Fruit fly (Drosophila melanogaster) whole organism, embryonic: Measurements from ENCODE around the gene CG43897.

Experiments
- Asciz ChIP-seq: fragments of 200-800 bp; sonication (Bioruptor generic); optimal IDR thresholded peaks from 2 replicates; lab custom pipeline; 2017; ENCODE audit warnings: missing biosample characterization, mild to moderate bottlenecking, missing genetic modification characterization, missing genetic modification reagents
- CG10959 ChIP-seq: fragments of 200-800 bp; sonication (Bioruptor generic); IDR thresholded peaks from 2 replicates; pipeline ENCODE4 v1.3.6; 2022; ENCODE audit warnings: missing biosample characterization, missing genetic modification characterization
- CG12236 ChIP-seq: fragments of 200-800 bp; sonication (Bioruptor generic); optimal IDR thresholded peaks from 2 replicates; lab custom pipeline; 2016; ENCODE audit warnings: missing biosample characterization, missing genetic modification characterization
- CG13287 ChIP-seq: fragments of 200-800 bp; sonication (Bioruptor generic); IDR thresholded peaks from 2 replicates; pipeline ENCODE4 v1.3.6; 2022; ENCODE audit warnings: missing biosample characterization, missing genetic modification characterization; ENCODE audit not compliant: partially characterized antibody
- CG15601 ChIP-seq: fragments of 200-800 bp; sonication (Bioruptor generic); optimal IDR thresholded peaks from 3 replicates; lab custom pipeline; 2019; ENCODE audit warnings: missing biosample characterization, mild to moderate bottlenecking, missing genetic modification characterization, moderate library complexity
- CG16863 ChIP-seq: fragments of 200-800 bp; sonication (Bioruptor generic); optimal IDR thresholded peaks from 3 replicates; lab custom pipeline; 2016; ENCODE audit warnings: missing biosample characterization, missing genetic modification characterization
- CG17385 ChIP-seq: fragments of 200-800 bp; sonication (Bioruptor generic); optimal IDR thresholded peaks from 3 replicates; lab custom pipeline; 2018; ENCODE audit warnings: missing biosample characterization, mild to moderate bottlenecking, missing genetic modification characterization
- CG17829 ChIP-seq: fragments of 200-800 bp; optimal IDR thresholded peaks from 2 replicates; lab custom pipeline; 2019; ENCODE audit warnings: missing biosample characterization, mild to moderate bottlenecking, missing genetic modification characterization, moderate library complexity
- CG17912 ChIP-seq: fragments of 200-800 bp; sonication (Bioruptor generic); optimal IDR thresholded peaks from 2 replicates; lab custom pipeline; 2018; ENCODE audit warnings: missing biosample characterization, mild to moderate bottlenecking, missing genetic modification characterization
- CG2199 ChIP-seq: fragments of 200-800 bp; sonication (Bioruptor generic); IDR thresholded peaks from 3 replicates; pipeline ENCODE4 v1.3.6; 2022; ENCODE audit warnings: missing biosample characterization, missing genetic modification characterization
- CG2875 ChIP-seq: fragments of 200-800 bp; sonication (Bioruptor generic); optimal IDR thresholded peaks from 2 replicates; lab custom pipeline; 2017; ENCODE audit warnings: missing biosample characterization, mild to moderate bottlenecking, missing genetic modification characterization, missing genetic modification reagents
- CG31365 ChIP-seq: fragments of 200-800 bp; sonication (Bioruptor generic); optimal IDR thresholded peaks from 2 replicates; lab custom pipeline; 2018; ENCODE audit warnings: missing biosample characterization, mild to moderate bottlenecking, missing genetic modification characterization
- CG3838 ChIP-seq: fragments of 200-800 bp; sonication (Bioruptor generic); optimal IDR thresholded peaks from 3 replicates; lab custom pipeline; 2016; ENCODE audit warnings: missing biosample characterization, missing genetic modification characterization
- CG43689 ChIP-seq: fragments of 200-800 bp; sonication (Bioruptor generic); IDR thresholded peaks from 2 replicates; pipeline ENCODE4 v1.3.6; 2022; ENCODE audit warnings: missing biosample characterization, missing genetic modification characterization
- CG4617 ChIP-seq: fragments of 200-800 bp; sonication (Bioruptor generic); optimal IDR thresholded peaks from 3 replicates; lab custom pipeline; 2016; ENCODE audit warnings: missing biosample characterization, missing genetic modification characterization, borderline replicate concordance
- CG4820 ChIP-seq: fragments of 200-800 bp; sonication (Bioruptor generic); optimal IDR thresholded peaks from 3 replicates; lab custom pipeline; 2016; ENCODE audit warnings: missing biosample characterization, missing genetic modification characterization
- CG6272 ChIP-seq: fragments of 200-800 bp; sonication (Bioruptor generic); IDR thresholded peaks from 2 replicates; pipeline ENCODE4 v1.3.6; 2022; ENCODE audit warnings: missing biosample characterization, missing genetic modification characterization
- CG7556 ChIP-seq: fragments of 200-800 bp; sonication (Bioruptor generic); optimal IDR thresholded peaks from 2 replicates; lab custom pipeline; 2017; ENCODE audit warnings: missing biosample characterization, mild to moderate bottlenecking, missing genetic modification characterization
- CG7928 ChIP-seq: fragments of 200-800 bp; sonication (Bioruptor generic); optimal IDR thresholded peaks from 2 replicates; lab custom pipeline; 2017; ENCODE audit warnings: missing biosample characterization, mild to moderate bottlenecking, missing genetic modification characterization
- Dip2 ChIP-seq: fragments of 200-800 bp; sonication (Bioruptor generic); IDR thresholded peaks from 2 replicates; pipeline ENCODE4 v1.3.6; 2022; ENCODE audit warnings: missing biosample characterization, missing genetic modification characterization
- Dll ChIP-seq: fragments of 200-800 bp; sonication (Bioruptor generic); IDR thresholded peaks from 4 replicates; pipeline ENCODE4 v1.3.6; 2022; ENCODE audit warnings: missing biosample characterization, missing genetic modification characterization; ENCODE audit not compliant: partially characterized antibody
- Doc2 ChIP-seq: fragments of 200-800 bp; sonication (Bioruptor generic); IDR thresholded peaks from 2 replicates; pipeline ENCODE4 v1.3.6; 2022; ENCODE audit warnings: missing biosample characterization, missing genetic modification characterization
- Dref ChIP-seq: fragments of 200-800 bp; sonication (Bioruptor generic); IDR thresholded peaks from 2 replicates; pipeline ENCODE4 v1.3.6; 2022; ENCODE audit warnings: missing biosample characterization, missing genetic modification characterization
- Fer3 ChIP-seq: fragments of 200-800 bp; sonication (Bioruptor generic); optimal IDR thresholded peaks from 2 replicates; lab custom pipeline; 2018; ENCODE audit warnings: missing biosample characterization, mild to moderate bottlenecking, missing genetic modification characterization, moderate library complexity
- H15 ChIP-seq: fragments of 200-800 bp; sonication (Bioruptor generic); IDR thresholded peaks from 3 replicates; pipeline ENCODE4 v1.3.6; 2022; ENCODE audit warnings: missing biosample characterization, missing genetic modification characterization
- H2.0 ChIP-seq: fragments of 200-800 bp; sonication (Bioruptor generic); IDR thresholded peaks from 2 replicates; pipeline ENCODE4 v1.3.6; 2022; ENCODE audit warnings: missing biosample characterization, missing genetic modification characterization
- HLH54F ChIP-seq: fragments of 200-800 bp; sonication (Bioruptor generic); optimal IDR thresholded peaks from 3 replicates; lab custom pipeline; 2016; ENCODE audit warnings: missing biosample characterization, missing genetic modification characterization
- Lhr ChIP-seq: fragments of 200-800 bp; sonication (Bioruptor generic); optimal IDR thresholded peaks from 3 replicates; lab custom pipeline; 2017; ENCODE audit warnings: mild to moderate bottlenecking, missing biosample characterization, missing genetic modification reagents, missing genetic modification characterization
- NFAT ChIP-seq: fragments of 200-800 bp; sonication (Bioruptor generic); IDR thresholded peaks from 2 replicates; pipeline ENCODE4 v1.3.6; 2022; ENCODE audit warnings: missing biosample characterization, missing genetic modification characterization
- Oaz ChIP-seq: fragments of 200-800 bp; sonication (Bioruptor generic); IDR thresholded peaks from 2 replicates; pipeline ENCODE4 v1.3.6; 2022; ENCODE audit warnings: missing biosample characterization, missing genetic modification characterization
- Opbp ChIP-seq: fragments of 200-800 bp; sonication (Bioruptor generic); IDR thresholded peaks from 3 replicates; pipeline ENCODE4 v1.3.6; 2022; ENCODE audit warnings: missing biosample characterization, missing genetic modification characterization; ENCODE audit not compliant: partially characterized antibody
- Ssrp ChIP-seq: fragments of 200-800 bp; sonication (Bioruptor generic); optimal IDR thresholded peaks from 2 replicates; lab custom pipeline; 2018; ENCODE audit warnings: missing biosample characterization, mild to moderate bottlenecking, missing genetic modification characterization, moderate library complexity
- Xbp1 ChIP-seq: fragments of 200-800 bp; sonication (Bioruptor generic); optimal IDR thresholded peaks from 3 replicates; lab custom pipeline; 2016; ENCODE audit warnings: missing biosample characterization, mild to moderate bottlenecking, missing genetic modification characterization
- amos ChIP-seq: fragments of 200-800 bp; sonication (Bioruptor generic); IDR thresholded peaks from 2 replicates; pipeline ENCODE4 v1.3.6; 2022; ENCODE audit warnings: missing biosample characterization, missing genetic modification characterization; ENCODE audit not compliant: partially characterized antibody
- bsh ChIP-seq, 2 experiments: fragments of 200-800 bp; sonication (Bioruptor generic); optimal IDR thresholded peaks; 2 replicates each; lab custom pipeline; 2017 to 2018; ENCODE audit warnings: mild to moderate bottlenecking in 2 of 2, missing biosample characterization in 2 of 2, missing genetic modification characterization in 2 of 2, moderate library complexity in 1 of 2
- chinmo ChIP-seq: fragments of 200-800 bp; sonication (Bioruptor generic); IDR thresholded peaks from 4 replicates; pipeline ENCODE4 v1.3.6; 2022; ENCODE audit warnings: missing biosample characterization, missing genetic modification characterization; ENCODE audit not compliant: partially characterized antibody
- chn ChIP-seq: fragments of 200-800 bp; sonication (Bioruptor generic); optimal IDR thresholded peaks from 2 replicates; lab custom pipeline; 2016; ENCODE audit warnings: missing biosample characterization, missing genetic modification characterization
- crp ChIP-seq, 2 experiments: fragments of 200-800 bp; sonication (Bioruptor generic); optimal IDR thresholded peaks; 2 replicates in 1 of 2; 3 replicates in 1 of 2; lab custom pipeline; 2017; ENCODE audit warnings: missing biosample characterization in 2 of 2, missing genetic modification characterization in 2 of 2, mild to moderate bottlenecking in 1 of 2, moderate library complexity in 1 of 2
- cwo ChIP-seq: fragments of 200-800 bp; sonication (Bioruptor generic); optimal IDR thresholded peaks from 3 replicates; lab custom pipeline; 2017; ENCODE audit warnings: missing biosample characterization, missing genetic modification characterization, mild to moderate bottlenecking, moderate library complexity, missing genetic modification reagents
- dpn ChIP-seq, 2 experiments: fragments of 200-800 bp; sonication (Bioruptor generic); optimal IDR thresholded peaks; 3 replicates each; lab custom pipeline; 2016; ENCODE audit warnings: missing biosample characterization in 2 of 2, missing genetic modification characterization in 2 of 2
- fd102C ChIP-seq: fragments of 200-800 bp; sonication (Bioruptor generic); optimal IDR thresholded peaks from 2 replicates; lab custom pipeline; 2018; ENCODE audit warnings: missing biosample characterization, mild to moderate bottlenecking, missing genetic modification characterization, moderate library complexity
- fd96Cb ChIP-seq: fragments of 200-800 bp; sonication (Bioruptor generic); optimal IDR thresholded peaks from 2 replicates; lab custom pipeline; 2018; ENCODE audit warnings: missing biosample characterization, mild to moderate bottlenecking, missing genetic modification characterization, moderate library complexity
- fu2 ChIP-seq: fragments of 200-800 bp; sonication (Bioruptor generic); optimal IDR thresholded peaks from 2 replicates; lab custom pipeline; 2016; ENCODE audit warnings: missing biosample characterization, missing genetic modification characterization
- jigr1 ChIP-seq: fragments of 200-800 bp; sonication (Bioruptor generic); IDR thresholded peaks from 3 replicates; pipeline ENCODE4 v1.3.6; 2022; ENCODE audit warnings: missing biosample characterization, missing genetic modification characterization
- jumu ChIP-seq: fragments of 200-800 bp; sonication (Bioruptor generic); optimal IDR thresholded peaks from 3 replicates; lab custom pipeline; 2016; ENCODE audit warnings: missing biosample characterization, missing genetic modification characterization
- onecut ChIP-seq: fragments of 200-800 bp; sonication (Bioruptor generic); IDR thresholded peaks from 2 replicates; pipeline ENCODE4 v1.3.6; 2022; ENCODE audit warnings: missing biosample characterization, missing genetic modification characterization
- p53 ChIP-seq: fragments of 200-800 bp; sonication (Bioruptor generic); optimal IDR thresholded peaks from 2 replicates; lab custom pipeline; 2016; ENCODE audit warnings: missing biosample characterization, missing genetic modification characterization
- peb ChIP-seq: fragments of 200-800 bp; sonication (Bioruptor generic); IDR thresholded peaks from 2 replicates; pipeline ENCODE4 v1.3.6; 2022; ENCODE audit warnings: missing biosample characterization, missing genetic modification characterization
- sug ChIP-seq: fragments of 200-800 bp; optimal IDR thresholded peaks from 2 replicates; lab custom pipeline; 2019; ENCODE audit warnings: missing biosample characterization, mild to moderate bottlenecking, missing genetic modification characterization, moderate library complexity
- unpg ChIP-seq: fragments of 200-800 bp; sonication (Bioruptor generic); optimal IDR thresholded peaks from 3 replicates; lab custom pipeline; 2018; ENCODE audit warnings: missing biosample characterization, mild to moderate bottlenecking, missing genetic modification characterization, moderate library complexity

Gene CG43897

DNA sequence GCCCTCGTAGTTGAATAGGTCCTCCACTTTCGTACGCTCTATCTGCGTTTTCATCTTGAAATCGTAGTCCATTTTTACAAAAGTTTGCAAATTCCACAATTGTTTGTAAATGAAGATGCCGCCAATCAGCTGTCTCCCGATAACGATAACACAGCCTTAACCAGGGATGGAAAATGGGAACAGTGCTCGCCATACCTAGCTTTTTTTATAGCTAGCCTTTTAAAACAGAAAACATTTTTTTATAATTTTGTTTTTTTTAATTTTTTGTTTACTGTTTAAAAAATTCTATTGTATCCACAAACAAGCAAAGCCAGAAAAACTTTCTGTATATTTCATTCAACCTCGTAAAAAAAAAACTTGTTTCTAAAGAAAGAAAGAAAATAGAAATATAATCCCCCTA lies 24.9 kb downstream of the CG43897 start, which contains the start of gene Cdk8 (continued):
- peak in 1 of 2 experiments; percentile 47 for TF ChIP-seq bsh (GFP tag; optimal IDR thresholded peaks at IDR 0.05; lab: Kevin White, UChicago)
- TF ChIP-seq CG43689, result no peak
- TF ChIP-seq CG4617 (GFP tag; lab: Kevin White, UChicago), result peak; percentile 4
- no peak for TF ChIP-seq peb (GFP tag; lab: Robert Waterston, UW)
- peak; percentile 72 for TF ChIP-seq Dref (GFP tag; lab: Robert Waterston, UW)
- TF ChIP-seq amos (GFP tag; lab: Robert Waterston, UW), result no peak
- TF ChIP-seq CG2875 (GFP tag; lab: Kevin White, UChicago), result no peak
- peak; percentile 9 for TF ChIP-seq chn
- no peak for TF ChIP-seq chinmo (GFP tag; lab: Robert Waterston, UW)
- TF ChIP-seq Dip2 (GFP tag; lab: Robert Waterston, UW), result no peak
- TF ChIP-seq CG12236 (GFP tag; lab: Kevin White, UChicago), result no peak
- no peak for TF ChIP-seq CG17385 (GFP tag; lab: Kevin White, UChicago)
- no peak for TF ChIP-seq Doc2 (GFP tag; lab: Robert Waterston, UW)
- no peak for TF ChIP-seq CG3838 (GFP tag; lab: Kevin White, UChicago)
- no peak for TF ChIP-seq fd102C (GFP tag; lab: Kevin White, UChicago)
- TF ChIP-seq HLH54F (GFP tag; lab: Kevin White, UChicago), result peak; percentile 32
- peak; percentile 14 for TF ChIP-seq fd96Cb
- TF ChIP-seq CG6272 (GFP tag; lab: Robert Waterston, UW), result no peak
- TF ChIP-seq sug, result peak; percentile 33
- peak; percentile 8 for TF ChIP-seq Ssrp (tag; lab: Kevin White, UChicago)
- TF ChIP-seq CG17829 (tag; lab: Kevin White, UChicago), result peak; percentile 58
- TF ChIP-seq CG4820 (GFP tag; lab: Kevin White, UChicago), result no peak
- TF ChIP-seq crp (GFP tag; optimal IDR thresholded peaks at IDR 0.05; lab: Kevin White, UChicago), result peak; percentile 68 to 92
- TF ChIP-seq CG7928, result peak; percentile 92
- no peak for TF ChIP-seq onecut (GFP tag; lab: Robert Waterston, UW)
- no peak for TF ChIP-seq CG10959
- no peak for TF ChIP-seq NFAT (GFP tag; lab: Robert Waterston, UW)
- peak; percentile 41 for TF ChIP-seq Xbp1 (GFP tag; lab: Kevin White, UChicago)
- peak; percentile 10; the same call in 1 of the 2 replicates for TF ChIP-seq CG13287 (GFP tag; lab: Robert Waterston, UW)
- TF ChIP-seq Fer3, result peak; percentile 44
- no peak for TF ChIP-seq CG16863
- no peak; the same call in 2 of the 3 replicates for TF ChIP-seq jigr1 (GFP tag; lab: Robert Waterston, UW)
- TF ChIP-seq Opbp (GFP tag; lab: Robert Waterston, UW), result no peak
- TF ChIP-seq Oaz (GFP tag; lab: Robert Waterston, UW), result no peak
- peak; percentile 3 for TF ChIP-seq fu2 (GFP tag; lab: Kevin White, UChicago)
- peak; percentile 38 for TF ChIP-seq unpg (GFP tag; lab: Kevin White, UChicago)
- peak; percentile 43; the same call in 1 of the 4 replicates for TF ChIP-seq Dll (GFP tag; lab: Robert Waterston, UW)
- TF ChIP-seq CG15601 (tag; lab: Kevin White, UChicago), result peak; percentile 17
- no peak for TF ChIP-seq Lhr (GFP tag; lab: Kevin White, UChicago)
- no peak for TF ChIP-seq Asciz (GFP tag; lab: Kevin White, UChicago)
- TF ChIP-seq H2.0, result no peak; the same call in 1 of the 2 replicates
- no peak for TF ChIP-seq CG17912 (GFP tag; lab: Kevin White, UChicago)
- no peak for TF ChIP-seq cwo (GFP tag; lab: Kevin White, UChicago)
- TF ChIP-seq p53 (GFP tag; lab: Kevin White, UChicago), result no peak
- TF ChIP-seq jumu (GFP tag; lab: Kevin White, UChicago), result no peak
- no peak for TF ChIP-seq H15 (GFP tag; lab: Robert Waterston, UW)
- TF ChIP-seq dpn (GFP tag; optimal IDR thresholded peaks at IDR 0.05; lab: Kevin White, UChicago), result peak in 1 of 2 experiments; percentile 57
- peak; percentile 15 for TF ChIP-seq CG7556 (GFP tag; lab: Kevin White, UChicago)
- no peak for TF ChIP-seq CG2199
- no peak for TF ChIP-seq CG31365
